Fruit fly (Drosophila melanogaster) whole organism, embryonic: ENCODE measurements around the gene Oatp30B.

ENCODE experiments used
- Ada2b ChIP-seq: fragments of 200-800 bp; sonication (Bioruptor generic); IDR thresholded peaks from 2 replicates; pipeline ENCODE4 v1.3.6; 2022; ENCODE audit warnings: missing biosample characterization, missing genetic modification characterization
- Atf3 ChIP-seq: fragments of 200-800 bp; sonication (Bioruptor generic); optimal IDR thresholded peaks from 3 replicates; lab custom pipeline; 2016; ENCODE audit warnings: missing biosample characterization, missing genetic modification characterization
- Bdp1 ChIP-seq: fragments of 200-800 bp; sonication (Bioruptor generic); optimal IDR thresholded peaks from 3 replicates; lab custom pipeline; 2016; ENCODE audit warnings: missing biosample characterization, missing genetic modification characterization
- Bgb ChIP-seq: fragments of 200-800 bp; sonication (Bioruptor generic); IDR thresholded peaks from 2 replicates; pipeline ENCODE4 v1.3.6; 2022; ENCODE audit warnings: missing biosample characterization, missing genetic modification characterization; ENCODE audit not compliant: partially characterized antibody
- CG10274 ChIP-seq: fragments of 200-800 bp; sonication (Bioruptor generic); optimal IDR thresholded peaks from 3 replicates; lab custom pipeline; 2017; ENCODE audit warnings: missing biosample characterization, mild to moderate bottlenecking, missing genetic modification characterization
- CG11247 ChIP-seq: fragments of 200-800 bp; sonication (Bioruptor generic); IDR thresholded peaks from 2 replicates; pipeline ENCODE4 v1.3.6; 2022; ENCODE audit warnings: missing biosample characterization, missing genetic modification characterization
- CG12071 ChIP-seq: fragments of 200-800 bp; sonication (Bioruptor generic); optimal IDR thresholded peaks from 3 replicates; lab custom pipeline; 2018; ENCODE audit warnings: missing biosample characterization, mild to moderate bottlenecking, missing genetic modification characterization
- CG12155 ChIP-seq: fragments of 200-800 bp; sonication (Bioruptor generic); optimal IDR thresholded peaks from 3 replicates; lab custom pipeline; 2016; ENCODE audit warnings: missing biosample characterization, missing genetic modification characterization
- CG13296 ChIP-seq: fragments of 200-800 bp; sonication (Bioruptor generic); optimal IDR thresholded peaks from 3 replicates; lab custom pipeline; 2018; ENCODE audit warnings: missing biosample characterization, mild to moderate bottlenecking, missing genetic modification characterization
- CG14050 ChIP-seq: fragments of 200-800 bp; sonication (Bioruptor generic); IDR thresholded peaks from 3 replicates; pipeline ENCODE4 v1.3.6; 2022; ENCODE audit warnings: missing biosample characterization, missing genetic modification characterization
- CG2116 ChIP-seq: fragments of 200-800 bp; sonication (Bioruptor generic); optimal IDR thresholded peaks from 3 replicates; lab custom pipeline; 2018; ENCODE audit warnings: missing biosample characterization, mild to moderate bottlenecking, missing genetic modification characterization
- CG31365 ChIP-seq: fragments of 200-800 bp; sonication (Bioruptor generic); optimal IDR thresholded peaks from 2 replicates; lab custom pipeline; 2018; ENCODE audit warnings: missing biosample characterization, mild to moderate bottlenecking, missing genetic modification characterization
- CG31441 ChIP-seq: fragments of 200-800 bp; sonication (Bioruptor generic); IDR thresholded peaks from 2 replicates; pipeline ENCODE4 v1.3.6; 2022; ENCODE audit warnings: missing biosample characterization, missing genetic modification characterization
- CG3281 ChIP-seq: fragments of 200-800 bp; sonication (Bioruptor generic); optimal IDR thresholded peaks from 3 replicates; lab custom pipeline; 2017; ENCODE audit warnings: missing biosample characterization, mild to moderate bottlenecking, missing genetic modification characterization
- CG3847 ChIP-seq: fragments of 200-800 bp; sonication (Bioruptor generic); IDR thresholded peaks from 2 replicates; pipeline ENCODE4 v1.3.6; 2022; ENCODE audit warnings: missing biosample characterization, missing genetic modification characterization
- CG5953 ChIP-seq: fragments of 200-800 bp; sonication (Bioruptor generic); IDR thresholded peaks from 2 replicates; pipeline ENCODE4 v1.3.6; 2022; ENCODE audit warnings: missing biosample characterization, missing genetic modification characterization
- CG6854 ChIP-seq: fragments of 200-800 bp; sonication (Bioruptor generic); optimal IDR thresholded peaks from 3 replicates; lab custom pipeline; 2017; ENCODE audit warnings: missing biosample characterization, mild to moderate bottlenecking, missing genetic modification characterization
- CG7839 ChIP-seq: fragments of 200-800 bp; sonication (Bioruptor generic); optimal IDR thresholded peaks from 3 replicates; lab custom pipeline; 2018; ENCODE audit warnings: missing biosample characterization, mild to moderate bottlenecking, missing genetic modification characterization, moderate library complexity
- CG7987 ChIP-seq: fragments of 200-800 bp; sonication (Bioruptor generic); optimal IDR thresholded peaks from 2 replicates; lab custom pipeline; 2018; ENCODE audit warnings: missing biosample characterization, mild to moderate bottlenecking, missing genetic modification characterization, moderate library complexity
- CTCF ChIP-seq: fragments of 200-800 bp; sonication (Bioruptor generic); optimal IDR thresholded peaks from 2 replicates; lab custom pipeline; 2017; ENCODE audit warnings: missing biosample characterization, mild to moderate bottlenecking, missing genetic modification characterization, moderate library complexity
- Deaf1 ChIP-seq: fragments of 200-800 bp; optimal IDR thresholded peaks from 3 replicates; lab custom pipeline; 2019; ENCODE audit warnings: missing biosample characterization, mild to moderate bottlenecking, missing genetic modification characterization, moderate library complexity
- E2f2 ChIP-seq: fragments of 200-800 bp; sonication (Bioruptor generic); IDR thresholded peaks from 2 replicates; pipeline ENCODE4 v1.3.6; 2022; ENCODE audit warnings: missing biosample characterization, missing genetic modification characterization
- Eip74EF ChIP-seq, 2 experiments: fragments of 200-800 bp in 1 of 2; fragments of >200 bp in 1 of 2; sonication (Bioruptor generic) in 1 of 2; optimal IDR thresholded peaks; 2 replicates each; lab custom pipeline; 2017 to 2019; ENCODE audit warnings: missing biosample characterization in 2 of 2, missing genetic modification characterization in 2 of 2, mild to moderate bottlenecking in 1 of 2, moderate library complexity in 1 of 2
- Fer1 ChIP-seq: fragments of 200-800 bp; sonication (Bioruptor generic); optimal IDR thresholded peaks from 2 replicates; lab custom pipeline; 2017; ENCODE audit warnings: missing biosample characterization, mild to moderate bottlenecking, missing genetic modification characterization
- H15 ChIP-seq: fragments of 200-800 bp; sonication (Bioruptor generic); IDR thresholded peaks from 3 replicates; pipeline ENCODE4 v1.3.6; 2022; ENCODE audit warnings: missing biosample characterization, missing genetic modification characterization
- Jarid2 ChIP-seq: fragments of 200-800 bp; sonication (Bioruptor generic); optimal IDR thresholded peaks from 3 replicates; lab custom pipeline; 2017; ENCODE audit warnings: mild to moderate bottlenecking, missing biosample characterization, missing genetic modification reagents, missing genetic modification characterization
- Lpt ChIP-seq: fragments of >200 bp; optimal IDR thresholded peaks from 2 replicates; lab custom pipeline; 2018; ENCODE audit warnings: missing biosample characterization, missing genetic modification characterization
- NFAT ChIP-seq: fragments of 200-800 bp; sonication (Bioruptor generic); IDR thresholded peaks from 2 replicates; pipeline ENCODE4 v1.3.6; 2022; ENCODE audit warnings: missing biosample characterization, missing genetic modification characterization
- Ptx1 ChIP-seq: fragments of 200-800 bp; sonication (Bioruptor generic); IDR thresholded peaks from 2 replicates; pipeline ENCODE4 v1.3.6; 2022; ENCODE audit warnings: missing biosample characterization, missing genetic modification characterization
- Rx ChIP-seq: fragments of 200-800 bp; sonication (Bioruptor generic); IDR thresholded peaks from 2 replicates; pipeline ENCODE4 v1.3.6; 2022; ENCODE audit warnings: missing biosample characterization, missing genetic modification characterization
- Sox100B ChIP-seq: fragments of 200-800 bp; sonication (Bioruptor generic); optimal IDR thresholded peaks from 3 replicates; lab custom pipeline; 2018; ENCODE audit warnings: missing biosample characterization, mild to moderate bottlenecking, missing genetic modification characterization
- amos ChIP-seq: fragments of 200-800 bp; sonication (Bioruptor generic); IDR thresholded peaks from 2 replicates; pipeline ENCODE4 v1.3.6; 2022; ENCODE audit warnings: missing biosample characterization, missing genetic modification characterization; ENCODE audit not compliant: partially characterized antibody
- bcd ChIP-seq: fragments of 200-800 bp; sonication (Bioruptor generic); optimal IDR thresholded peaks from 2 replicates; lab custom pipeline; 2017; ENCODE audit warnings: missing biosample characterization, mild to moderate bottlenecking, missing genetic modification characterization
- corto ChIP-seq: fragments of 200-800 bp; sonication (Bioruptor generic); optimal IDR thresholded peaks from 2 replicates; lab custom pipeline; 2016; ENCODE audit warnings: missing biosample characterization, mild to moderate bottlenecking, missing genetic modification characterization, moderate library complexity
- cwo ChIP-seq: fragments of 200-800 bp; sonication (Bioruptor generic); optimal IDR thresholded peaks from 3 replicates; lab custom pipeline; 2017; ENCODE audit warnings: missing biosample characterization, missing genetic modification characterization, mild to moderate bottlenecking, moderate library complexity, missing genetic modification reagents
- fd96Cb ChIP-seq: fragments of 200-800 bp; sonication (Bioruptor generic); optimal IDR thresholded peaks from 2 replicates; lab custom pipeline; 2018; ENCODE audit warnings: missing biosample characterization, mild to moderate bottlenecking, missing genetic modification characterization, moderate library complexity
- grn ChIP-seq: fragments of 200-800 bp; sonication (Bioruptor generic); optimal IDR thresholded peaks from 3 replicates; lab custom pipeline; 2017; ENCODE audit warnings: missing biosample characterization, missing genetic modification characterization
- ham ChIP-seq: fragments of 200-800 bp; sonication (Bioruptor generic); IDR thresholded peaks from 2 replicates; pipeline ENCODE4 v1.3.6; 2022; ENCODE audit warnings: missing biosample characterization, missing genetic modification characterization
- lab ChIP-seq: fragments of 200-800 bp; sonication (Bioruptor generic); optimal IDR thresholded peaks from 3 replicates; lab custom pipeline; 2017; ENCODE audit warnings: missing biosample characterization, missing genetic modification characterization, mild to moderate bottlenecking, moderate library complexity, missing genetic modification reagents
- nerfin-1 ChIP-seq: fragments of 200-800 bp; sonication (Bioruptor generic); optimal IDR thresholded peaks from 3 replicates; lab custom pipeline; 2019; ENCODE audit warnings: missing biosample characterization, mild to moderate bottlenecking, missing genetic modification characterization, moderate library complexity
- otp ChIP-seq: fragments of 200-800 bp; sonication (Bioruptor generic); IDR thresholded peaks from 3 replicates; pipeline ENCODE4, ENCODE4 v1.3.6; 2022; ENCODE audit warnings: missing biosample characterization, missing genetic modification characterization
- pan ChIP-seq, 4 experiments: fragments of >200 bp in 3 of 4; fragments of 200-800 bp in 1 of 4; sonication (Bioruptor generic) in 1 of 4; optimal IDR thresholded peaks in 3 of 4; IDR thresholded peaks in 1 of 4; 2 replicates each; pipeline versions ENCODE4 v1.3.6 to Lab custom; 2017 to 2022; ENCODE audit warnings: missing biosample characterization in 2 of 4, missing genetic modification characterization in 2 of 4, mixed read lengths in 1 of 4
- pb ChIP-seq: fragments of 200-800 bp; sonication (Bioruptor generic); optimal IDR thresholded peaks from 3 replicates; lab custom pipeline; 2016; ENCODE audit warnings: missing biosample characterization, missing genetic modification characterization
- prd ChIP-seq, 3 experiments: fragments of >200 bp in 2 of 3; fragments of 200-800 bp in 1 of 3; sonication (Bioruptor generic) in 1 of 3; optimal IDR thresholded peaks in 2 of 3; IDR thresholded peaks in 1 of 3; 2 replicates in 2 of 3; 3 replicates in 1 of 3; pipeline versions ENCODE4 v1.3.6 to Lab custom; 2017 to 2022; ENCODE audit warnings: missing biosample characterization in 1 of 3, missing genetic modification characterization in 1 of 3
- sim ChIP-seq: fragments of 200-800 bp; sonication (Bioruptor generic); IDR thresholded peaks from 2 replicates; pipeline ENCODE4 v1.3.6; 2022; ENCODE audit warnings: missing biosample characterization, missing genetic modification characterization
- stc ChIP-seq: fragments of 200-800 bp; sonication (Bioruptor generic); IDR thresholded peaks from 2 replicates; pipeline ENCODE4 v1.3.6; 2022; ENCODE audit warnings: missing biosample characterization, missing genetic modification characterization
- stwl ChIP-seq: fragments of 200-800 bp; sonication (Bioruptor generic); optimal IDR thresholded peaks from 3 replicates; lab custom pipeline; 2018; ENCODE audit warnings: missing biosample characterization, mild to moderate bottlenecking, missing genetic modification characterization, moderate library complexity
- zen2 ChIP-seq: fragments of 200-800 bp; sonication (Bioruptor generic); IDR thresholded peaks from 3 replicates; pipeline ENCODE4 v1.3.6; 2022; ENCODE audit warnings: missing biosample characterization, missing genetic modification characterization; ENCODE audit not compliant: partially characterized antibody

The Oatp30B gene

dm6 chr2L:9487468-9487867 is 33.5 kb upstream of the Oatp30B start (continued):
- TF ChIP-seq ham (no peak), pb (no peak), CG3847 (GFP tag; lab: Robert Waterston, UW) (no peak), CG7839 (peak; percentile 11), Ptx1 (peak; percentile 24; the same call in 1 of the 2 replicates)

- TF ChIP-seq Deaf1 (tag; lab: Kevin White, UChicago) (peak; percentile 8), grn (GFP tag; lab: Kevin White, UChicago) (peak; percentile 15), Lpt (no peak), CG10274 (GFP tag; lab: Kevin White, UChicago) (peak; percentile 54), CG3281 (GFP tag; lab: Kevin White, UChicago) (peak; percentile 81), CG7987 (GFP tag; lab: Kevin White, UChicago) (peak; percentile 81), Ada2b (peak; percentile 64; the same call in 1 of the 2 replicates), Eip74EF (GFP tag; optimal IDR thresholded peaks at IDR 0.05; lab: Kevin White, UChicago) (peak in 1 of 2 experiments; percentile 30), lab (GFP tag; lab: Kevin White, UChicago) (peak; percentile 90), pan (optimal IDR thresholded peaks at IDR 0.05; lab: Kevin White, UChicago) (no peak), pan (GFP tag; optimal IDR thresholded peaks at IDR 0.05 in 1 of 2, IDR thresholded peaks at IDR 0.05 in 1 of 2) (peak in 1 of 2 experiments; percentile 77), CG12155 (GFP tag; lab: Kevin White, UChicago) (no peak), Jarid2 (peak; percentile 49), CG11247 (GFP tag; lab: Robert Waterston, UW) (peak; percentile 78), CG2116 (GFP tag; lab: Kevin White, UChicago) (no peak), NFAT (GFP tag; lab: Robert Waterston, UW) (peak; percentile 77; the same call in 1 of the 2 replicates), Atf3 (GFP tag; lab: Kevin White, UChicago) (peak; percentile 23), CG6854 (GFP tag; lab: Kevin White, UChicago) (peak; percentile 26), stc (GFP tag; lab: Robert Waterston, UW) (peak; percentile 59), nerfin-1 (tag; lab: Kevin White, UChicago) (peak; percentile 50), cwo (GFP tag; lab: Kevin White, UChicago) (peak; percentile 40), CG12071 (GFP tag; lab: Kevin White, UChicago) (peak; percentile 75), amos (GFP tag; lab: Robert Waterston, UW) (no peak), CG13296 (GFP tag; lab: Kevin White, UChicago) (peak; percentile 84), Sox100B (GFP tag; lab: Kevin White, UChicago) (peak; percentile 62), CG31441 (GFP tag; lab: Robert Waterston, UW) (peak; percentile 59; the same call in 1 of the 2 replicates), CG14050 (peak; percentile 61), Rx (peak; percentile 39), H15 (GFP tag; lab: Robert Waterston, UW) (peak; percentile 61; the same call in 2 of the 3 replicates), otp (GFP tag; lab: Robert Waterston, UW) (peak; percentile 57; the same call in 2 of the 3 replicates), Bdp1 (GFP tag; lab: Kevin White, UChicago) (no peak), CG5953 (peak; percentile 54), corto (peak; percentile 31), fd96Cb (tag; lab: Kevin White, UChicago) (no peak), Fer1 (peak; percentile 85), bcd (GFP tag; lab: Kevin White, UChicago) (peak; percentile 79), stwl (peak; percentile 25), zen2 (GFP tag; lab: Robert Waterston, UW) (no peak), E2f2 (GFP tag; lab: Robert Waterston, UW) (peak; percentile 75), CG31365 (tag; lab: Kevin White, UChicago) (peak; percentile 62), prd (optimal IDR thresholded peaks at IDR 0.05; lab: Kevin White, UChicago) (no peak), prd (GFP tag; IDR thresholded peaks at IDR 0.05; lab: Robert Waterston, UW) (0 out of 3 replicates have a peak, but pooled peaks have one; percentile 17), CTCF (peak; percentile 47), sim (GFP tag; lab: Robert Waterston, UW) (peak; percentile 42; the same call in 1 of the 2 replicates), Bgb (GFP tag; lab: Robert Waterston, UW) (peak; percentile 17; the same call in 1 of the 2 replicates)
Observed at dm6 chr2L:9490788-9491187, 30.2 kb upstream of the Oatp30B start.
